Fruit fly (Drosophila melanogaster): Measurements from ENCODE around the gene glec.

Gene glec

dm6 chr3R:21870158-21870971, 14.3 kb upstream of the glec start, which contains the start of gene CG31431 (continued):
- peak; percentile 96 for TF ChIP-seq grau (tag; optimal IDR thresholded peaks at IDR 0.05)
- peak; percentile 98 for TF ChIP-seq CG13624 (GFP tag; optimal IDR thresholded peaks at IDR 0.05)
- peak; percentile 97 for TF ChIP-seq CG2712 (tag; optimal IDR thresholded peaks at IDR 0.05)
- TF ChIP-seq usp (GFP tag; optimal IDR thresholded peaks at IDR 0.05) = no peak
- no peak for TF ChIP-seq pita (GFP tag; optimal IDR thresholded peaks at IDR 0.05)
- TF ChIP-seq NFAT (GFP tag; IDR thresholded peaks at IDR 0.05) = peak; percentile 97
- TF ChIP-seq CG2116 (GFP tag; optimal IDR thresholded peaks at IDR 0.05) = peak; percentile 75
- peak; percentile 79 for TF ChIP-seq Lim3 (GFP tag; IDR thresholded peaks at IDR 0.05)
- TF ChIP-seq zf30C (GFP tag; optimal IDR thresholded peaks at IDR 0.05) = peak; percentile 93
- TF ChIP-seq CG16779 (GFP tag; IDR thresholded peaks at IDR 0.05) = peak; percentile 96
- TF ChIP-seq CG4617 (GFP tag; optimal IDR thresholded peaks at IDR 0.05; ENCODE audit: borderline replicate concordance) = peak; percentile 93
- no peak for TF ChIP-seq sc (optimal IDR thresholded peaks at IDR 0.05)
- TF ChIP-seq sc (GFP tag; optimal IDR thresholded peaks at IDR 0.05) = peak; percentile 87
- peak; percentile 97 for TF ChIP-seq CG17359 (tag; optimal IDR thresholded peaks at IDR 0.05)
- no peak for TF ChIP-seq Sin3A (optimal IDR thresholded peaks at IDR 0.05)
- peak; percentile 75 for TF ChIP-seq fd102C (GFP tag; optimal IDR thresholded peaks at IDR 0.05)
- TF ChIP-seq Stat92E (GFP tag; optimal IDR thresholded peaks at IDR 0.05) = peak in 1 of 3 experiments; percentile 90
- TF ChIP-seq Med (GFP tag) = peak; percentile 100
- TF ChIP-seq croc (GFP tag; conservative IDR thresholded peaks at IDR 0.05) = peak; percentile 94
- peak; percentile 97 for TF ChIP-seq chif (GFP tag; optimal IDR thresholded peaks at IDR 0.05)
- peak; percentile 84 for TF ChIP-seq CG8281 (tag; optimal IDR thresholded peaks at IDR 0.05)
- TF ChIP-seq dmrt99B (tag; optimal IDR thresholded peaks at IDR 0.05) = peak; percentile 98
- peak; percentile 95 for TF ChIP-seq CG4730 (GFP tag; IDR thresholded peaks at IDR 0.05)
- peak; percentile 98 for TF ChIP-seq CG14014 (GFP tag; IDR thresholded peaks at IDR 0.05)
- TF ChIP-seq CG18011 (GFP tag; optimal IDR thresholded peaks at IDR 0.05) = peak; percentile 81
- peak; percentile 99 for TF ChIP-seq lab (GFP tag; optimal IDR thresholded peaks at IDR 0.05)
- peak; percentile 87 for TF ChIP-seq trh (GFP tag; optimal IDR thresholded peaks at IDR 0.05)
- peak; percentile 3 for TF ChIP-seq HLHmδ (GFP tag; optimal IDR thresholded peaks at IDR 0.05)
- TF ChIP-seq Hmx (GFP tag; optimal IDR thresholded peaks at IDR 0.05) = peak; percentile 92
- TF ChIP-seq CG15073 (GFP tag; optimal IDR thresholded peaks at IDR 0.05) = peak; percentile 78
- peak; percentile 90 for TF ChIP-seq CG3838 (GFP tag; optimal IDR thresholded peaks at IDR 0.05)
- peak; percentile 98 for TF ChIP-seq gro (GFP tag; optimal IDR thresholded peaks at IDR 0.05)
- no peak for TF ChIP-seq lov (optimal IDR thresholded peaks at IDR 0.05)
- peak; percentile 95 for TF ChIP-seq lov (GFP tag; IDR thresholded peaks at IDR 0.05)
- peak; percentile 96 for TF ChIP-seq CG31388 (GFP tag; optimal IDR thresholded peaks at IDR 0.05)
- peak; percentile 94 for TF ChIP-seq ATbp (GFP tag; optimal IDR thresholded peaks at IDR 0.05)
- no peak for TF ChIP-seq CG2129 (GFP tag; IDR thresholded peaks at IDR 0.05; ENCODE audit: partially characterized antibody)
- TF ChIP-seq dm (GFP tag; optimal IDR thresholded peaks at IDR 0.05) = peak; percentile 91
- TF ChIP-seq cas (GFP tag; IDR thresholded peaks at IDR 0.05) = peak; percentile 96
- TF ChIP-seq zen (tag; optimal IDR thresholded peaks at IDR 0.05) = peak; percentile 97
- TF ChIP-seq amos (GFP tag; IDR thresholded peaks at IDR 0.05; ENCODE audit: partially characterized antibody) = no peak
- TF ChIP-seq CG7271 (tag; optimal IDR thresholded peaks at IDR 0.05) = peak; percentile 88
- peak; percentile 94 for TF ChIP-seq GATAe (GFP tag; conservative IDR thresholded peaks at IDR 0.05)
- peak; percentile 95 for TF ChIP-seq Nf-YA (GFP tag; IDR thresholded peaks at IDR 0.05)
- peak; percentile 97 for TF ChIP-seq CG6175 (GFP tag; IDR thresholded peaks at IDR 0.05)
- peak; percentile 85 for TF ChIP-seq CG14965 (GFP tag; optimal IDR thresholded peaks at IDR 0.05; ENCODE audit: borderline replicate concordance)
- peak; percentile 98 for TF ChIP-seq rib (GFP tag; IDR thresholded peaks at IDR 0.05)
- peak; percentile 74 for TF ChIP-seq CG17912 (GFP tag; optimal IDR thresholded peaks at IDR 0.05)
- peak; percentile 96 for TF ChIP-seq CG18476 (GFP tag; optimal IDR thresholded peaks at IDR 0.05)
